Worm (Caenorhabditis elegans): ENCODE results near the gene F40D4.17.

DNA sequence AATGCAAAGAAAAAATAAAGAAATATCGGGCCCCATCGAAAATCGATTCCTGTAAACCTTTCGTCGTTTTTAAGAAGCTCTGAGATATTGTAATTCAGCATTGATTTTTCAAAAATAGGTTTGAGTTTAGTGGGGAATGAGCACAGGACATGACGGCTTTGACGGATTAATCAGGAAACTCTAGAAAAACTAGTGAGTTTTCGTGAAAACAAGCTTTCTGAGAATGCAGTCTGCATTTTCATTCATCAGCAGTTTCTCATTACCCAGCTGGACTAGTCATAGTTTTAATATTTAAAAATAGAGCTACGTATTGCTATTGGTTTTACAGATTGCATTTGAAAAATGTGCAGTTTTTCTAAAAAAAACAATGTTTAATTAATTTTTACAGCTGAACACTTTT lies 37.0 kb upstream of the F40D4.17 start, which contains the start of gene srz-47:
- TF ChIP-seq grh-1 (GFP tag; IDR thresholded peaks at IDR 0.05) = no peak
- no peak for TF ChIP-seq nhr-77 (tag; optimal IDR thresholded peaks at IDR 0.05)
- TF ChIP-seq ceh-82 (tag; optimal IDR thresholded peaks at IDR 0.05) = no peak
- TF ChIP-seq alr-1 (tag; optimal IDR thresholded peaks at IDR 0.05; ENCODE audit: borderline replicate concordance) = no peak
- no peak for TF ChIP-seq mdl-1 (tag; optimal IDR thresholded peaks at IDR 0.05)
- no peak for TF ChIP-seq lsy-2 (tag; optimal IDR thresholded peaks at IDR 0.05)
- TF ChIP-seq nhr-28 (tag; optimal IDR thresholded peaks at IDR 0.05) = no peak
- TF ChIP-seq zag-1 (tag; optimal IDR thresholded peaks at IDR 0.05) = no peak
- no peak for TF ChIP-seq isw-1 (GFP tag; IDR thresholded peaks at IDR 0.05)

Data from whole organism, L1 larva.